Fruit fly (Drosophila melanogaster) whole organism, embryonic: ENCODE data around the gene CG34126.

Experiments used
- Atf3 ChIP-seq: fragments of 200-800 bp; sonication (Bioruptor generic); optimal IDR thresholded peaks from 3 replicates; lab custom pipeline; 2016; ENCODE audit warnings: missing biosample characterization, missing genetic modification characterization
- Atf6 ChIP-seq: fragments of 200-800 bp; sonication (Bioruptor generic); IDR thresholded peaks from 2 replicates; pipeline ENCODE4 v1.3.6; 2022; ENCODE audit warnings: missing biosample characterization, missing genetic modification characterization
- CG10274 ChIP-seq: fragments of 200-800 bp; sonication (Bioruptor generic); optimal IDR thresholded peaks from 3 replicates; lab custom pipeline; 2017; ENCODE audit warnings: missing biosample characterization, mild to moderate bottlenecking, missing genetic modification characterization
- CG10959 ChIP-seq: fragments of 200-800 bp; sonication (Bioruptor generic); IDR thresholded peaks from 2 replicates; pipeline ENCODE4 v1.3.6; 2022; ENCODE audit warnings: missing biosample characterization, missing genetic modification characterization
- CG10979 ChIP-seq: fragments of 200-800 bp; sonication (Bioruptor generic); optimal IDR thresholded peaks from 2 replicates; lab custom pipeline; 2018; ENCODE audit warnings: missing biosample characterization, mild to moderate bottlenecking, missing genetic modification characterization, moderate library complexity
- CG11093 ChIP-seq: fragments of 200-800 bp; sonication (Bioruptor generic); IDR thresholded peaks from 3 replicates; pipeline ENCODE4 v1.3.6; 2022; ENCODE audit warnings: missing biosample characterization, missing genetic modification characterization
- CG11247 ChIP-seq: fragments of 200-800 bp; sonication (Bioruptor generic); IDR thresholded peaks from 2 replicates; pipeline ENCODE4 v1.3.6; 2022; ENCODE audit warnings: missing biosample characterization, missing genetic modification characterization
- CG11456 ChIP-seq: fragments of 200-800 bp; sonication (Bioruptor generic); IDR thresholded peaks from 3 replicates; pipeline ENCODE4 v1.3.6; 2022; ENCODE audit warnings: missing biosample characterization, missing genetic modification characterization
- CG11695 ChIP-seq: fragments of 200-800 bp; sonication (Bioruptor generic); IDR thresholded peaks from 3 replicates; pipeline ENCODE4 v1.3.6; 2022; ENCODE audit warnings: missing biosample characterization, missing genetic modification characterization
- CG11696 ChIP-seq: fragments of 200-800 bp; sonication (Bioruptor generic); IDR thresholded peaks from 2 replicates; pipeline ENCODE4 v1.3.6; 2022; ENCODE audit warnings: missing biosample characterization, missing genetic modification characterization
- CG1233 ChIP-seq: fragments of 200-800 bp; sonication (Bioruptor generic); optimal IDR thresholded peaks from 4 replicates; lab custom pipeline; 2018; ENCODE audit warnings: missing biosample characterization, mild to moderate bottlenecking, missing genetic modification characterization
- CG12391 ChIP-seq: fragments of 200-800 bp; sonication (Bioruptor generic); optimal IDR thresholded peaks from 3 replicates; lab custom pipeline; 2018; ENCODE audit warnings: missing biosample characterization, mild to moderate bottlenecking, missing genetic modification characterization, moderate library complexity
- CG15073 ChIP-seq: fragments of 200-800 bp; sonication (Bioruptor generic); optimal IDR thresholded peaks from 2 replicates; lab custom pipeline; 2016; ENCODE audit warnings: missing biosample characterization, missing genetic modification characterization
- CG1603 ChIP-seq: fragments of 200-800 bp; sonication (Bioruptor generic); optimal IDR thresholded peaks from 2 replicates; lab custom pipeline; 2019; ENCODE audit warnings: missing biosample characterization, mild to moderate bottlenecking, missing genetic modification characterization, moderate library complexity
- CG16779 ChIP-seq: fragments of 200-800 bp; sonication (Bioruptor generic); IDR thresholded peaks from 2 replicates; pipeline ENCODE4 v1.3.6; 2022; ENCODE audit warnings: missing biosample characterization, missing genetic modification characterization
- CG2129 ChIP-seq: fragments of 200-800 bp; sonication (Bioruptor generic); IDR thresholded peaks from 2 replicates; pipeline ENCODE4 v1.3.6; 2022; ENCODE audit warnings: missing biosample characterization, missing genetic modification characterization; ENCODE audit not compliant: partially characterized antibody
- CG2199 ChIP-seq: fragments of 200-800 bp; sonication (Bioruptor generic); IDR thresholded peaks from 3 replicates; pipeline ENCODE4 v1.3.6; 2022; ENCODE audit warnings: missing biosample characterization, missing genetic modification characterization
- CG2202 ChIP-seq: fragments of 200-800 bp; sonication (Bioruptor generic); optimal IDR thresholded peaks from 2 replicates; lab custom pipeline; 2018; ENCODE audit warnings: missing biosample characterization, mild to moderate bottlenecking, missing genetic modification characterization
- CG31365 ChIP-seq: fragments of 200-800 bp; sonication (Bioruptor generic); optimal IDR thresholded peaks from 2 replicates; lab custom pipeline; 2018; ENCODE audit warnings: missing biosample characterization, mild to moderate bottlenecking, missing genetic modification characterization
- CG4360 ChIP-seq: fragments of 200-800 bp; sonication (Bioruptor generic); IDR thresholded peaks from 2 replicates; pipeline ENCODE4 v1.3.6; 2022; ENCODE audit warnings: missing biosample characterization, missing genetic modification characterization
- CG5245 ChIP-seq: fragments of 200-800 bp; sonication (Bioruptor generic); optimal IDR thresholded peaks from 3 replicates; lab custom pipeline; 2016; ENCODE audit warnings: missing biosample characterization, missing genetic modification characterization
- CG6175 ChIP-seq: fragments of 200-800 bp; sonication (Bioruptor generic); IDR thresholded peaks from 3 replicates; pipeline ENCODE4 v1.3.6; 2022; ENCODE audit warnings: missing biosample characterization, missing genetic modification characterization
- CG7357 ChIP-seq: fragments of 200-800 bp; sonication (Bioruptor generic); IDR thresholded peaks from 3 replicates; pipeline ENCODE4 v1.3.6; 2022; ENCODE audit warnings: missing biosample characterization, missing genetic modification characterization
- CG7839 ChIP-seq: fragments of 200-800 bp; sonication (Bioruptor generic); optimal IDR thresholded peaks from 3 replicates; lab custom pipeline; 2018; ENCODE audit warnings: missing biosample characterization, mild to moderate bottlenecking, missing genetic modification characterization, moderate library complexity
- CG8089 ChIP-seq: fragments of 200-800 bp; sonication (Bioruptor generic); optimal IDR thresholded peaks from 3 replicates; lab custom pipeline; 2016; ENCODE audit warnings: missing biosample characterization, missing genetic modification characterization
- CG9817 ChIP-seq: fragments of 200-800 bp; sonication (Bioruptor generic); optimal IDR thresholded peaks from 2 replicates; lab custom pipeline; 2018; ENCODE audit warnings: missing biosample characterization, mild to moderate bottlenecking, missing genetic modification characterization, moderate library complexity
- Dip3 ChIP-seq: fragments of 200-800 bp; sonication (Bioruptor generic); optimal IDR thresholded peaks from 3 replicates; lab custom pipeline; 2016; ENCODE audit warnings: missing biosample characterization, missing genetic modification characterization
- Doc2 ChIP-seq: fragments of 200-800 bp; sonication (Bioruptor generic); IDR thresholded peaks from 2 replicates; pipeline ENCODE4 v1.3.6; 2022; ENCODE audit warnings: missing biosample characterization, missing genetic modification characterization
- Fer1 ChIP-seq: fragments of 200-800 bp; sonication (Bioruptor generic); optimal IDR thresholded peaks from 2 replicates; lab custom pipeline; 2017; ENCODE audit warnings: missing biosample characterization, mild to moderate bottlenecking, missing genetic modification characterization
- MBD-R2 ChIP-seq: fragments of 200-800 bp; sonication (Bioruptor generic); IDR thresholded peaks from 2 replicates; pipeline ENCODE4 v1.3.6; 2022; ENCODE audit warnings: missing biosample characterization, missing genetic modification characterization
- NK7.1 ChIP-seq: fragments of 200-800 bp; sonication (Bioruptor generic); optimal IDR thresholded peaks from 3 replicates; lab custom pipeline; 2016; ENCODE audit warnings: missing biosample characterization, missing genetic modification characterization
- Oli ChIP-seq: fragments of 200-800 bp; sonication (Bioruptor generic); optimal IDR thresholded peaks from 2 replicates; lab custom pipeline; 2018; ENCODE audit warnings: missing biosample characterization, mild to moderate bottlenecking, missing genetic modification characterization, moderate library complexity
- Xbp1 ChIP-seq: fragments of 200-800 bp; sonication (Bioruptor generic); optimal IDR thresholded peaks from 3 replicates; lab custom pipeline; 2016; ENCODE audit warnings: missing biosample characterization, mild to moderate bottlenecking, missing genetic modification characterization
- ara ChIP-seq: fragments of 200-800 bp; sonication (Bioruptor generic); IDR thresholded peaks from 2 replicates; pipeline ENCODE4 v1.3.6; 2022; ENCODE audit warnings: missing biosample characterization, missing genetic modification characterization
- ash1 ChIP-seq: fragments of 200-800 bp; sonication (Bioruptor generic); optimal IDR thresholded peaks from 2 replicates; lab custom pipeline; 2018; ENCODE audit warnings: missing biosample characterization, mild to moderate bottlenecking, missing genetic modification characterization
- cad ChIP-seq: fragments of >200 bp; optimal IDR thresholded peaks from 2 replicates; lab custom pipeline; 2017; ENCODE audit warnings: missing biosample characterization, missing genetic modification characterization
- chif ChIP-seq, 2 experiments: fragments of 200-800 bp; sonication (Bioruptor generic); optimal IDR thresholded peaks; 3 replicates each; lab custom pipeline; 2016; ENCODE audit warnings: missing biosample characterization in 2 of 2, missing genetic modification characterization in 2 of 2
- disco-r ChIP-seq: fragments of 200-800 bp; sonication (Bioruptor generic); optimal IDR thresholded peaks from 2 replicates; lab custom pipeline; 2016; ENCODE audit warnings: missing biosample characterization, missing genetic modification characterization
- inv ChIP-seq: fragments of 200-800 bp; sonication (Bioruptor generic); IDR thresholded peaks from 2 replicates; pipeline ENCODE4 v1.3.6; 2022; ENCODE audit warnings: missing biosample characterization, missing genetic modification characterization; ENCODE audit not compliant: partially characterized antibody
- lab ChIP-seq: fragments of 200-800 bp; sonication (Bioruptor generic); optimal IDR thresholded peaks from 3 replicates; lab custom pipeline; 2017; ENCODE audit warnings: missing biosample characterization, missing genetic modification characterization, mild to moderate bottlenecking, moderate library complexity, missing genetic modification reagents
- lmd ChIP-seq: fragments of 200-800 bp; sonication (Bioruptor generic); IDR thresholded peaks from 2 replicates; pipeline ENCODE4 v1.3.6; 2022; ENCODE audit warnings: missing biosample characterization, missing genetic modification characterization
- onecut ChIP-seq: fragments of 200-800 bp; sonication (Bioruptor generic); IDR thresholded peaks from 2 replicates; pipeline ENCODE4 v1.3.6; 2022; ENCODE audit warnings: missing biosample characterization, missing genetic modification characterization
- org-1 ChIP-seq: fragments of 200-800 bp; sonication (Bioruptor generic); optimal IDR thresholded peaks from 2 replicates; lab custom pipeline; 2017; ENCODE audit warnings: missing biosample characterization, missing genetic modification characterization
- pb ChIP-seq: fragments of 200-800 bp; sonication (Bioruptor generic); optimal IDR thresholded peaks from 3 replicates; lab custom pipeline; 2016; ENCODE audit warnings: missing biosample characterization, missing genetic modification characterization
- pnt ChIP-seq: fragments of 200-800 bp; sonication (Bioruptor generic); optimal IDR thresholded peaks from 3 replicates; lab custom pipeline; 2016; ENCODE audit warnings: missing biosample characterization, missing genetic modification characterization
- sim ChIP-seq: fragments of 200-800 bp; sonication (Bioruptor generic); IDR thresholded peaks from 2 replicates; pipeline ENCODE4 v1.3.6; 2022; ENCODE audit warnings: missing biosample characterization, missing genetic modification characterization
- slp2 ChIP-seq: fragments of 200-800 bp; sonication (Bioruptor generic); optimal IDR thresholded peaks from 2 replicates; lab custom pipeline; 2016; ENCODE audit warnings: missing biosample characterization, missing genetic modification characterization
- ssp ChIP-seq: fragments of 200-800 bp; sonication (Bioruptor generic); IDR thresholded peaks from 2 replicates; pipeline ENCODE4 v1.3.6; 2022; ENCODE audit warnings: missing biosample characterization, missing genetic modification characterization
- tin ChIP-seq: fragments of 200-800 bp; sonication (Bioruptor generic); optimal IDR thresholded peaks from 3 replicates; lab custom pipeline; 2016; ENCODE audit warnings: missing biosample characterization, missing genetic modification characterization
- vfl ChIP-seq: fragments of 200-800 bp; sonication (Bioruptor generic); optimal IDR thresholded peaks from 2 replicates; lab custom pipeline; 2016; ENCODE audit warnings: missing biosample characterization, missing genetic modification characterization
- vvl ChIP-seq: fragments of 200-800 bp; sonication (Bioruptor generic); IDR thresholded peaks from 2 replicates; pipeline ENCODE4 v1.3.6; 2022; ENCODE audit warnings: missing biosample characterization, missing genetic modification characterization

The CG34126 gene

DNA sequence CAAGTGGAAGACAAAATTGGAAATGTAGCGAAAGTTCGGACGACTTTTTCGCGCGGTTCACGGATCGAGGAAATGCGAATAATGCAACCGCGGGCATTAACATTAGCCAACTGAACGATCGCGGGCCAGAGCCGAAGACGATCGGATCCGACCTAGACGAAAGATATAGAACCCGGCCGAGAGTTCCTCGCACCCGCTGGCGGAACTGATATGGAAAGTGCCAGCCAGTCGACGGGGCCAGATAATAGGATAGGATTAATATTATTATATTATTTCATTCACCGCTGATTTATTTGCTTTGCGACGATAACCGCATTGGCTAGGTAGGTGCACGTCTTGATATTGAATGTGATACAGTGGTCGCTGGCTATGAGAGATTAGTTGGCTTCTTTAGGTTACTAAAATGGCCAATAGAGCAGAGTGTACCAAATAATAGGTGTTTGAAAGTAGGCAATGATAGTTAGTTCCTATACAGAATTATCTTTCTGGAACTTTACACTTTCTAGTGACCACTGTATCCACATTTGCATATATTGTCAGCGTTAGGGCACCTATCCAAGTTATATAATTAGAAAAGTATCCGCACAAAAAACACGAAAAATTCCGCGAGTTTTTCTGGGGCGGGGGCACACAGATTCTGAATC is 18.1 kb downstream of the CG34126 start (continued):
- TF ChIP-seq vvl (GFP tag; lab: Robert Waterston, UW) (peak; percentile 90), Fer1 (GFP tag; lab: Kevin White, UChicago) (peak; percentile 41), slp2 (GFP tag; lab: Kevin White, UChicago) (peak; percentile 56), ash1 (no peak), CG7839 (tag; lab: Kevin White, UChicago) (peak; percentile 78), lmd (GFP tag; lab: Robert Waterston, UW) (peak; percentile 82), CG12391 (tag; lab: Kevin White, UChicago) (peak; percentile 60), CG15073 (GFP tag; lab: Kevin White, UChicago) (peak; percentile 30), CG11093 (GFP tag; lab: Robert Waterston, UW) (peak; percentile 69), Atf6 (peak; percentile 70; the same call in 1 of the 2 replicates), CG10959 (GFP tag; lab: Robert Waterston, UW) (peak; percentile 67), pnt (GFP tag; lab: Kevin White, UChicago) (peak; percentile 56), CG11696 (GFP tag; lab: Robert Waterston, UW) (no peak; the same call in 1 of the 2 replicates), CG4360 (GFP tag; lab: Robert Waterston, UW) (no peak), MBD-R2 (GFP tag; lab: Robert Waterston, UW) (peak; percentile 48; the same call in 1 of the 2 replicates), CG1233 (peak; percentile 16), CG11456 (peak; percentile 71), sim (GFP tag; lab: Robert Waterston, UW) (0 out of 2 replicates have a peak, but pooled peaks have one; percentile 41), lab (GFP tag; lab: Kevin White, UChicago) (peak; percentile 87), CG2199 (GFP tag; lab: Robert Waterston, UW) (no peak; the same call in 2 of the 3 replicates), CG10979 (tag; lab: Kevin White, UChicago) (peak; percentile 61), CG6175 (GFP tag; lab: Robert Waterston, UW) (0 out of 3 replicates have a peak, but pooled peaks have one; percentile 48), Oli (tag; lab: Kevin White, UChicago) (peak; percentile 74), ssp (GFP tag; lab: Robert Waterston, UW) (peak; percentile 44; the same call in 1 of the 2 replicates), org-1 (GFP tag; lab: Kevin White, UChicago) (peak; percentile 14), CG5245 (GFP tag; lab: Kevin White, UChicago) (peak; percentile 51), Xbp1 (peak; percentile 75), CG10274 (GFP tag; lab: Kevin White, UChicago) (peak; percentile 28), CG11247 (GFP tag; lab: Robert Waterston, UW) (peak; percentile 76), CG8089 (GFP tag; lab: Kevin White, UChicago) (no peak), ara (GFP tag; lab: Robert Waterston, UW) (peak; percentile 78), NK7.1 (GFP tag; lab: Kevin White, UChicago) (no peak), disco-r (GFP tag; lab: Kevin White, UChicago) (no peak), CG11695 (GFP tag; lab: Robert Waterston, UW) (peak; percentile 59; the same call in 2 of the 3 replicates), CG16779 (GFP tag; lab: Robert Waterston, UW) (0 out of 2 replicates have a peak, but pooled peaks have one; percentile 63), tin (peak; percentile 69), vfl (GFP tag; lab: Kevin White, UChicago) (peak; percentile 19), pb (GFP tag; lab: Kevin White, UChicago) (no peak), CG31365 (tag; lab: Kevin White, UChicago) (no peak), CG7357 (peak; percentile 55; the same call in 1 of the 3 replicates), Atf3 (GFP tag; lab: Kevin White, UChicago) (no peak), CG9817 (tag; lab: Kevin White, UChicago) (peak; percentile 65), CG1603 (tag; lab: Kevin White, UChicago) (peak; percentile 75), onecut (peak; percentile 45), CG2129 (GFP tag; lab: Robert Waterston, UW) (no peak), Dip3 (peak; percentile 62), CG2202 (tag; lab: Kevin White, UChicago) (peak; percentile 25), Doc2 (GFP tag; lab: Robert Waterston, UW) (no peak), cad (GFP tag; lab: Kevin White, UChicago) (no peak), inv (GFP tag; lab: Robert Waterston, UW) (no peak), chif (GFP tag; optimal IDR thresholded peaks at IDR 0.05; lab: Kevin White, UChicago) (peak; percentile 50 to 67)
